Fruit fly (Drosophila melanogaster) whole organism, pupa: ENCODE measurements around the gene ThrRS.

Source experiments
- CG9948 ChIP-seq: fragments of 200-800 bp; sonication (Bioruptor generic); optimal IDR thresholded peaks from 2 replicates; lab custom pipeline; 2018; ENCODE audit warnings: missing biosample characterization, mild to moderate bottlenecking, missing genetic modification characterization, moderate library complexity
- EcR ChIP-seq: fragments of 200-800 bp; sonication (Bioruptor generic); optimal IDR thresholded peaks from 3 replicates; lab custom pipeline; 2019; ENCODE audit warnings: missing biosample characterization, missing genetic modification characterization, mild to moderate bottlenecking, moderate library complexity, missing genetic modification reagents
- Pif1A ChIP-seq: fragments of 200-800 bp; sonication (Bioruptor generic); optimal IDR thresholded peaks from 3 replicates; lab custom pipeline; 2016; ENCODE audit warnings: missing biosample characterization, missing genetic modification characterization
- gl ChIP-seq: fragments of 200-800 bp; sonication (Bioruptor generic); optimal IDR thresholded peaks from 2 replicates; lab custom pipeline; 2018; ENCODE audit warnings: missing biosample characterization, mild to moderate bottlenecking, missing genetic modification characterization

DNA sequence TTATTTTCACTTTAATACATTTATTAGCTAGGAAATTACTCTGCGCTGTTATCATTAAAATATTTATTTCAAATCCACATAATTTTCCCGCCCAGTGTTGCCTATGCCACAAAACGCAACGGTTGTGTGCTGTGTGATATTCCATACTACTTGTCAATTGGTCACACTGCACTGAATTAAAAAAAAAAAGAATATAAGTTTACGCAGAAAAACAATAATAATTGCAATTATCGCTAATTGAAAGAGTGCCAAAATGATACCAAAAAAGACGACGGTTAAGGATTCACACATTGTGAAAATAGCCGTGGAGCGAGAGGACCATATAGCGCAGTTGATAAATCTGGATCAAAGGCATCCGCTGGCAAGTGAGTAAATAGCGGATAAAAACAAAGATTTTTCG, 5.9 kb upstream of the ThrRS start, which contains the start of gene Ced-12:
- no peak for TF ChIP-seq gl (tag; lab: Kevin White, UChicago)
- no peak for TF ChIP-seq Pif1A (GFP tag; lab: Kevin White, UChicago)
- TF ChIP-seq CG9948 (tag; lab: Kevin White, UChicago) = no peak
- no peak for TF ChIP-seq EcR (GFP tag; lab: Kevin White, UChicago)
